Worm (Caenorhabditis elegans) whole organism, L4 larva: ENCODE data around the gene vab-3.

Experiments
- ceh-20 ChIP-seq: fragments of 200-800 bp; sonication (Bioruptor generic); IDR thresholded peaks from 2 replicates; pipeline ENCODE4 v1.3.6; 2022; ENCODE audit warnings: missing genetic modification reagents, missing genetic modification characterization, missing compliant biosample characterization
- ces-1 ChIP-seq: fragments of 150-350 bp; sonication (generic microtip); optimal IDR thresholded peaks from 4 replicates; lab custom pipeline; 2014; ENCODE audit warnings: missing biosample characterization, missing genetic modification reagents, missing genetic modification characterization
- daf-16 ChIP-seq, 3 experiments: sonication (generic microtip); optimal IDR thresholded peaks; 2 replicates each; lab custom pipeline; 2016 to 2017; ENCODE audit warnings: missing genetic modification characterization in 3 of 3, missing genetic modification reagents in 3 of 3, mild to moderate bottlenecking in 2 of 3, missing compliant biosample characterization in 2 of 3, missing biosample characterization in 1 of 3, moderate library complexity in 1 of 3
- dpl-1 ChIP-seq: fragments of 150-350 bp; optimal IDR thresholded peaks from 2 replicates; lab custom pipeline; 2014; ENCODE audit warnings: missing biosample characterization, missing genetic modification reagents, missing genetic modification characterization
- egl-27 ChIP-seq: sonication (generic microtip); optimal IDR thresholded peaks from 3 replicates; lab custom pipeline; 2017; ENCODE audit warnings: missing biosample characterization, missing genetic modification reagents, missing genetic modification characterization
- fkh-10 ChIP-seq: fragments of 150-350 bp; optimal IDR thresholded peaks from 2 replicates; lab custom pipeline; 2014; ENCODE audit warnings: missing biosample characterization, missing genetic modification reagents, missing genetic modification characterization
- nhr-237 ChIP-seq: sonication (generic microtip); optimal IDR thresholded peaks from 2 replicates; lab custom pipeline; 2017; ENCODE audit warnings: missing biosample characterization, missing genetic modification characterization
- pqm-1 ChIP-seq: sonication (generic microtip); optimal IDR thresholded peaks from 2 replicates; lab custom pipeline; 2017; ENCODE audit warnings: missing biosample characterization, missing genetic modification characterization
- rbr-2 ChIP-seq: sonication (generic microtip); optimal IDR thresholded peaks from 2 replicates; lab custom pipeline; 2016; ENCODE audit warnings: missing genotype, missing genetic modification characterization, missing compliant biosample characterization
- unc-130 ChIP-seq: sonication (generic microtip); optimal IDR thresholded peaks from 2 replicates; lab custom pipeline; 2016; ENCODE audit warnings: missing genetic modification reagents, missing genetic modification characterization, missing compliant biosample characterization
- unc-62 ChIP-seq, 3 experiments: fragments of 150-350 bp in 1 of 3; sonication (generic microtip); optimal IDR thresholded peaks in 2 of 3; peaks in 1 of 3; 1 replicate in 1 of 3; 2 replicates in 2 of 3; lab custom pipeline; 2014 to 2017; ENCODE audit warnings: missing biosample characterization in 3 of 3, missing genetic modification characterization in 3 of 3, missing genetic modification reagents in 3 of 3, missing genotype in 1 of 3

DNA sequence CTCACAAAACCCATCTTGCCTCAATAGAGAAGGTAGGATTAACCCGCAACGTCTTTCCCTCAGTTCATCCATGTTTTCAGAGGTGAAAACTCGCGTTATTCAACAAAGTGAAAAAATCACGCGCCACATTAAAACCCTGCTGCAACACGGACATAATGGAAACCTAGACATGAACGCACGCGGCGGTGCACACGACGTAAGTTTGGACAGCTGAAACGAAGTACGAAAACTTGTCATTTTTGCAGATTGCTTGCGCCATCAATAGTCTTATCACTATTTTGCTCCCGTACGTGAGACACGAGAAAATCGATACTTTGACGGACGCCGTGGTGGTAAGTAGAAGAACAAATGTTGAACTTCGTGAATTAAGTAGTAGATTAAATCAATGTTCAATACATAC, 27.7 kb downstream of the vab-3 start:
- TF ChIP-seq unc-62 (GFP tag; optimal IDR thresholded peaks at IDR 0.05 in 1 of 2; lab: Kevin White, UChicago) (peak in 1 of 2 experiments; percentile 14), unc-62 (tag; optimal IDR thresholded peaks at IDR 0.05; lab: Kevin White, UChicago) (no peak), fkh-10 (GFP tag; lab: Kevin White, UChicago) (no peak), dpl-1 (GFP tag; lab: Kevin White, UChicago) (no peak), nhr-237 (tag; lab: Kevin White, UChicago) (no peak), rbr-2 (tag; lab: Kevin White, UChicago) (no peak), unc-130 (no peak), ces-1 (no peak), ceh-20 (GFP tag; lab: Robert Waterston, UW) (no peak), pqm-1 (tag; lab: Kevin White, UChicago) (no peak), egl-27 (tag; lab: Kevin White, UChicago) (no peak), daf-16 (GFP tag; optimal IDR thresholded peaks at IDR 0.05; lab: Kevin White, UChicago) (no peak), daf-16 (tag; optimal IDR thresholded peaks at IDR 0.05; lab: Kevin White, UChicago) (peak; percentile 57)
